Fruit fly (Drosophila melanogaster) whole organism: ENCODE data around the gene sog.

ENCODE experiments used
- CG8478 ChIP-seq: fragments of >200 bp; optimal IDR thresholded peaks from 2 replicates; lab custom pipeline; 2018; ENCODE audit warnings: inconsistent platforms
- Dll ChIP-seq: fragments of >200 bp; optimal IDR thresholded peaks from 2 replicates; lab custom pipeline; 2017
- EcR ChIP-seq, 2 experiments: fragments of >200 bp; optimal IDR thresholded peaks; 2 replicates each; lab custom pipeline; 2017; ENCODE audit warnings: missing biosample characterization in 2 of 2, missing genetic modification characterization in 2 of 2, missing genetic modification reagents in 2 of 2
- pan ChIP-seq: fragments of >200 bp; optimal IDR thresholded peaks from 2 replicates; lab custom pipeline; 2017
- psq ChIP-seq: fragments of >200 bp; optimal IDR thresholded peaks from 2 replicates; lab custom pipeline; 2017
- usp ChIP-seq: fragments of >200 bp; optimal IDR thresholded peaks from 2 replicates; lab custom pipeline; 2017; ENCODE audit warnings: missing biosample characterization, missing genetic modification characterization, mixed read lengths

The sog gene

dm6 chrX:15618953-15619630, 14.1 kb downstream of the sog start:
- TF ChIP-seq Dll, result no peak

- TF ChIP-seq psq (lab: Kevin White, UChicago) (no peak), EcR (GFP tag; optimal IDR thresholded peaks at IDR 0.05; lab: Kevin White, UChicago) (no peak), Dll (no peak), CG8478 (lab: Kevin White, UChicago) (no peak), pan (no peak), usp (GFP tag; lab: Kevin White, UChicago) (no peak)
These were observed 15.3 kb downstream of the sog start for dm6 chrX:15617916-15618315.

DNA sequence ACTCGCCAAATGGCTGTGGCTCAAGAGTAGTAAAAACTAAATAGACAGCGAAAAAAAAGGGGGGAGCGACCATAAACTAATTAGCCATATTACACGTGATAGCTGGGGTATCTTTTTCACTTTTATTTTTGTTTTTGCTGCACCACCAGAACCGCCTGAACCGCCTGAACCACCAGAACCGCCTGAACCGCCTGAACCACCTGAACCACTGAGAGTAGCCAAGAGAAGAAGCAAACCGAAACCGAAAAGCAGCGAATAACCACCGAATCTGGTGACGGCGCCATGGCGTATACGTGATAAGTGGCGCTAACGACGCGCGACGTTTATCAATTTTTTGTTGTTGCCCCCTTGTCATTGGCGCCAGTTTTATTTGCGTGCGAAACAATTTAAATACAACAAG, 16.7 kb downstream of the sog start:
- TF ChIP-seq pan (no peak), usp (GFP tag; lab: Kevin White, UChicago) (no peak), psq (lab: Kevin White, UChicago) (no peak), EcR (GFP tag; optimal IDR thresholded peaks at IDR 0.05; lab: Kevin White, UChicago) (no peak), Dll (no peak), CG8478 (lab: Kevin White, UChicago) (no peak)

DNA sequence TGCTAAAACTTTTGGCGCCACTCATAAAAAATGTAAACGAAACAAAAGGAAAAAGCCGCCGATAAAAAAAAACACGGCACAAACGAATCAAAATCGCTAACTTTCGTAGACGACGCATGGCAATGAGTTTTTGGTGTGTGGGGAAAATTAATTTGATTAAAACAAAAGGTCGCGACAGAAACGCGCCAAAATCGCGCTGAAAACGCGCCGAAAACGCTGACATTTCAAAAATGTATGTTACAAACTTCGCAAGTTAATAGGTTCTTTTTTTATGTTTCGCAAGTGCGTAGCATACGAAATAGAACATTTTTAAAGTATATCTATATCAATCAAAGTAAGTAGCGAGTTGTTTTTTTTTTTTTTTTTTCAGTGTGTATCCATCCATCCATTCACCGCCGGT, 17.2 kb downstream of the sog start:
- TF ChIP-seq usp (GFP tag; lab: Kevin White, UChicago) (no peak), EcR (GFP tag; optimal IDR thresholded peaks at IDR 0.05; lab: Kevin White, UChicago) (no peak), Dll (no peak), psq (lab: Kevin White, UChicago) (no peak), pan (no peak), CG8478 (lab: Kevin White, UChicago) (no peak)

DNA sequence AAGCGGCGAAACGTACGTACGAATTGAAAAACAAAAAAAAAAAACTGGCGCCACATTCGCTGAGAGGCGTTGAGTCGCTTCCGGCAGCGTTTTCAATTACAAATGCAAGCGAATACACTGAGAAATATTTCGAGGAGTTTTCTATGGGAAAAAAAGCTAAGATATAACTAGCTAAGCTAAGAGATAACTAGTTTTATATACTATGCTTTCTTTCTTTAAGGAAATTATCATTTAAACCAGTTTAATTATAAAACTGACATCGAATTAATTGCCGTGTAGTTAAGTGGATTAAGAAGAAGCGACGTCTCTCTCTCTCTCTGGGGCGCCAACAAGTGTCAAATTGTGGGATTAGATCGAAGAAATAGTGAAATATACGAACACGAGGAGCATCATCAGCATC, 17.8 kb downstream of the sog start:
- TF ChIP-seq Dll (no peak), CG8478 (lab: Kevin White, UChicago) (no peak), psq (lab: Kevin White, UChicago) (no peak), usp (GFP tag; lab: Kevin White, UChicago) (no peak), pan (no peak), EcR (GFP tag; optimal IDR thresholded peaks at IDR 0.05; lab: Kevin White, UChicago) (no peak)

- TF ChIP-seq usp (GFP tag; lab: Kevin White, UChicago) (no peak), Dll (no peak), CG8478 (lab: Kevin White, UChicago) (no peak), psq (lab: Kevin White, UChicago) (no peak), EcR (GFP tag; optimal IDR thresholded peaks at IDR 0.05; lab: Kevin White, UChicago) (no peak), pan (no peak)
These were observed 21.4 kb downstream of the sog start for dm6 chrX:15611795-15612194.

DNA sequence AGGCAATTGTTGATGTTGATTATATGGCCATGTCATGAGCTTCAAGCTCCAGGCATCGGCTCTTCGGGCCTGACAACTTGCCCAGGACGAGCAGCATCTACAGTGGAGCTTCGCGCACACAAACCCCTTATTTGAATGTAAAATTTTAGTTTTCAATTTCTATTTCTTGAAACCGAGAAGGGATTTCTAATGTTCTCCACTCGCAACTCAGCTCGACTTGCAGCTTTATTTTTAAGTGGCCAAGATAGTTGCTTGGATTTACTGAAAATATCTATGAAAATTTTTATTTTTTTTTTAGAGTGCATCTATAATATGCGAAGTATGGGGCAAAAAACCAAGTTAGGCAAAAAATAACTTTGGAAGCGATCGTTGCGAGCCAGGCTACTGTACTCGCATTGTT, 22.3 kb downstream of the sog start:
- TF ChIP-seq pan (no peak), EcR (GFP tag; optimal IDR thresholded peaks at IDR 0.05; lab: Kevin White, UChicago) (no peak), Dll (no peak), psq (lab: Kevin White, UChicago) (no peak)

- TF ChIP-seq usp (GFP tag; lab: Kevin White, UChicago), result no peak
- TF ChIP-seq Dll, result no peak
These were observed 23.1 kb downstream of the sog start for dm6 chrX:15610173-15610572.

DNA sequence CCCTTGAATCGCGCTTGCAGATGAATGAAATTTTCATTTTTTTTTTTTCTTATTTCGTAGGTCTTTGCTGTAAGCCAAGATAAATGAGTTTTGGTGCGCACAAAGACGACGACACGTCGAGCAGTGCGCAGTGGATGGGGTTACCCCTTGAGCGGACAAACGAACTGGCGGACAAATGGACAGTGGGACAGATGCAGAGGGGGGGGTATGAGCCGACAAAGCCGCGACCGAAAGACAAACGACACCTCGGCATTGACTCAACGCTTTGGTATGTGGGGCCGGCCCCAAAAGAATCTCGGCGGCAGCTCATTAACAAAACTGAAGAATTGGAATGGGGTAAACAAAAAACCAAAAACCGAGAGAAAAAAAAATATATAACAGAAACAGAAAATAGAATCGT, 23.9 kb downstream of the sog start:
- TF ChIP-seq Dll (no peak), EcR (GFP tag; optimal IDR thresholded peaks at IDR 0.05; lab: Kevin White, UChicago) (no peak), usp (GFP tag; lab: Kevin White, UChicago) (no peak), pan (no peak), CG8478 (lab: Kevin White, UChicago) (no peak), psq (lab: Kevin White, UChicago) (no peak)

DNA sequence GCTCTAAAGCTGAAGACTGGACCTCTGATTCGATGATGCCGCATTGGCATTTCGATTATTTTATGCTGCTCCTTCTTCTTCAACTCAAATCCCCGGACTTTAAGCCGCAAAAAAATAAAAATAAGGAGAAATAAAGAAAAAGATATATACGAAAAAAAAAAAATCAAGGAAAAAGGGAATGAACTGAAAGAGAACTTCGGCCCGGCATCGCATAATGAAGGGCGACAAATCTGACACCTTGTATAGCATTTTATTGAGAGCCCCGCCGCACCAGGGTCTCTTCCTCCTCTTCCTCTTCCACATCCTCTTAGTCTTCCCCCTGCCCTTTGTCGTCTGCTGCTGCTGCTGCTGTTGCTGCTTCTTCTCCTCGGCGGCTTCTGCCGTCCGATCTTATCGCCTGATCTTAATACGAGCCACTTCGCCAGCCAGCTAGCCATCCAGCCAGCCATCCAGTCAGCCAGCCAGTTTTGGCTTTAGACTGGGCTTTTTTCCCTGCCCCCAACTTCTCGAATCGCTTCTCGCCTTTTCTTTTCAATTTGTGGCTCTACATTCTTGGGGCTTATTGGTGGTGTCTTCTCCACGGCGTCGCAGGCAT, 24.4 kb downstream of the sog start:
- TF ChIP-seq CG8478 (lab: Kevin White, UChicago) (no peak), EcR (GFP tag; optimal IDR thresholded peaks at IDR 0.05; lab: Kevin White, UChicago) (no peak), psq (lab: Kevin White, UChicago) (no peak), usp (GFP tag; lab: Kevin White, UChicago) (no peak), Dll (no peak), pan (no peak)

DNA sequence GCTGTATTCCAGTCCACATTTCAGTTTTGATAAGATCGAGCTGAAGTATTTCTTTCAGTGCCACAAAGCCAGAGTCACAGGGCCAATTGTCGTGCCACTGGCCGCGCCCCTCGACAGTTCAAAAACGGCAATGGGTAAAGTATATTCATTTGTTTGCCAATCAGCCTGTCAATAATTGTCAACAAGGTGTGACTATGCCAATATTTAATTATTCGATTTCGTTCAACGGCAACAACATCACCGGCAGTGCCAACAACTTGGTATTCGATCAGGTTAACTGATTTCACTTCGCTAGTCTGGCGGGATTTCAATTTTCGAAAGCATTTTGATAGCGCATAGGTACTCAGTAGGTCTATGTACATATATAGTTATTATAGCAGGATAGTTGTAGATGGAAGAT, 30.8 kb downstream of the sog start:
- TF ChIP-seq Dll (no peak), pan (no peak), CG8478 (lab: Kevin White, UChicago) (no peak), EcR (GFP tag; optimal IDR thresholded peaks at IDR 0.05; lab: Kevin White, UChicago) (no peak), psq (lab: Kevin White, UChicago) (no peak), usp (GFP tag; lab: Kevin White, UChicago) (no peak)

dm6 chrX:15601285-15601684, 31.9 kb downstream of the sog start:
- TF ChIP-seq pan, result no peak
- TF ChIP-seq EcR (GFP tag; optimal IDR thresholded peaks at IDR 0.05; lab: Kevin White, UChicago), result no peak
- no peak for TF ChIP-seq psq (lab: Kevin White, UChicago)
- TF ChIP-seq CG8478 (lab: Kevin White, UChicago), result no peak
- no peak for TF ChIP-seq usp (GFP tag; lab: Kevin White, UChicago)
- TF ChIP-seq Dll, result no peak

DNA sequence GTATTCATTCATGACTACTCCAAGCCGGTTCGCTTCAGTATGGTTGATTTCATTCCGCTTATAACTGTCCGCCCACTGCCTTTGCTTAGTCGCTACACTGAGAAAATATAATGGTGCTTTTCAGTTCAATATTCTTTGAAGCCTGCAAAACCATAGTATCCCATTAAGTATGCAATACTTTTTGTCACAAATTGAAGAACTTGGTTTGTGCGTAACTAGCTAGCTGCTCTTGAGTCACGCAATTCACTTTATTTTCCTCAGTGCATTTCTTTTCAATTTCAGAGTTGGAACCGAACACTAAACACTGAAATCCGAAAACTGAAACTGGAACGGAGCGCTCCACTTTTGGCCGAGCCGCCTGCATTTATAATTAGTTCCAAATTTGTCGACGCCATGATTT, 33.5 kb downstream of the sog start:
- TF ChIP-seq Dll (no peak), CG8478 (lab: Kevin White, UChicago) (no peak), pan (no peak), usp (GFP tag; lab: Kevin White, UChicago) (no peak), EcR (GFP tag; optimal IDR thresholded peaks at IDR 0.05; lab: Kevin White, UChicago) (no peak), psq (lab: Kevin White, UChicago) (no peak)
